Fruit fly (Drosophila melanogaster) whole organism, adult: ENCODE data around the gene CG10185.

Experiments
- CG11617 ChIP-seq: fragments of 200-800 bp; sonication (Bioruptor generic); optimal IDR thresholded peaks from 2 replicates; lab custom pipeline; 2017; ENCODE audit warnings: mild to moderate bottlenecking, missing biosample characterization, missing genetic modification reagents, missing genetic modification characterization
- CG12768 ChIP-seq: fragments of 200-800 bp; sonication (Bioruptor generic); optimal IDR thresholded peaks from 2 replicates; lab custom pipeline; 2017; ENCODE audit warnings: missing biosample characterization, missing genetic modification characterization, mild to moderate bottlenecking, moderate library complexity, missing genetic modification reagents
- CG14711 ChIP-seq: fragments of 200-800 bp; sonication (Bioruptor generic); optimal IDR thresholded peaks from 2 replicates; lab custom pipeline; 2018; ENCODE audit warnings: missing biosample characterization, mild to moderate bottlenecking, missing genetic modification characterization, moderate library complexity
- CG1620 ChIP-seq: fragments of 200-800 bp; sonication (Bioruptor generic); optimal IDR thresholded peaks from 2 replicates; lab custom pipeline; 2016; ENCODE audit warnings: missing biosample characterization, missing genetic modification characterization
- CG33017 ChIP-seq: fragments of 200-800 bp; sonication (Bioruptor generic); optimal IDR thresholded peaks from 2 replicates; lab custom pipeline; 2018; ENCODE audit warnings: missing biosample characterization, mild to moderate bottlenecking, missing genetic modification characterization, moderate library complexity
- CG5204 ChIP-seq: fragments of 200-800 bp; sonication (Bioruptor generic); optimal IDR thresholded peaks from 2 replicates; lab custom pipeline; 2016; ENCODE audit warnings: missing biosample characterization, missing genetic modification characterization
- CG7045 ChIP-seq: fragments of 200-800 bp; sonication (Bioruptor generic); optimal IDR thresholded peaks from 2 replicates; lab custom pipeline; 2017; ENCODE audit warnings: missing biosample characterization, mild to moderate bottlenecking, missing genetic modification characterization
- CG7101 ChIP-seq: fragments of 200-800 bp; sonication (Bioruptor generic); optimal IDR thresholded peaks from 2 replicates; lab custom pipeline; 2018; ENCODE audit warnings: missing biosample characterization, mild to moderate bottlenecking, missing genetic modification characterization, moderate library complexity
- Clk ChIP-seq: fragments of 200-800 bp; sonication (Bioruptor generic); optimal IDR thresholded peaks from 2 replicates; lab custom pipeline; 2017; ENCODE audit warnings: missing biosample characterization, missing genetic modification characterization
- Crg-1 ChIP-seq: fragments of 200-800 bp; sonication (Bioruptor generic); optimal IDR thresholded peaks from 2 replicates; lab custom pipeline; 2016; ENCODE audit warnings: missing biosample characterization, missing genetic modification characterization
- Hr96 ChIP-seq: fragments of 200-800 bp; sonication (Bioruptor generic); optimal IDR thresholded peaks from 2 replicates; lab custom pipeline; 2016; ENCODE audit warnings: missing biosample characterization, missing genetic modification characterization
- Mnt ChIP-seq: fragments of 200-800 bp; sonication (Bioruptor generic); optimal IDR thresholded peaks from 2 replicates; lab custom pipeline; 2016; ENCODE audit warnings: missing biosample characterization, mild to moderate bottlenecking, missing genetic modification characterization
- bab1 ChIP-seq: fragments of 200-800 bp; sonication (Bioruptor generic); optimal IDR thresholded peaks from 3 replicates; lab custom pipeline; 2019; ENCODE audit warnings: missing biosample characterization, mild to moderate bottlenecking, missing genetic modification characterization, moderate library complexity
- cic ChIP-seq: fragments of 200-800 bp; sonication (Bioruptor generic); optimal IDR thresholded peaks from 2 replicates; lab custom pipeline; 2017; ENCODE audit warnings: missing biosample characterization, mild to moderate bottlenecking, missing genetic modification characterization, moderate library complexity
- cnc ChIP-seq, 2 experiments: fragments of >200 bp; optimal IDR thresholded peaks; 2 replicates each; lab custom pipeline; 2017
- kay ChIP-seq: fragments of 200-800 bp; sonication (Bioruptor generic); peaks from one replicate; lab custom pipeline; 2016; ENCODE audit warnings: missing biosample characterization, missing genetic modification characterization, borderline replicate concordance
- ovo ChIP-seq: fragments of 200-800 bp; sonication (Bioruptor generic); optimal IDR thresholded peaks from 2 replicates; lab custom pipeline; 2016; ENCODE audit warnings: missing biosample characterization, missing genetic modification characterization
- pad ChIP-seq: fragments of 200-800 bp; sonication (Bioruptor generic); optimal IDR thresholded peaks from 3 replicates; lab custom pipeline; 2017; ENCODE audit warnings: missing biosample characterization, missing genetic modification characterization, mild to moderate bottlenecking, moderate library complexity, missing genetic modification reagents
- tj ChIP-seq: fragments of 200-800 bp; sonication (Bioruptor generic); optimal IDR thresholded peaks from 3 replicates; lab custom pipeline; 2017; ENCODE audit warnings: missing biosample characterization, mild to moderate bottlenecking, missing genetic modification characterization, moderate library complexity
- toe ChIP-seq: fragments of 200-800 bp; sonication (Bioruptor generic); optimal IDR thresholded peaks from 2 replicates; lab custom pipeline; 2016; ENCODE audit warnings: missing biosample characterization, missing genetic modification characterization

The CG10185 gene

dm6 chr3R:16098333-16099267 is 31.2 kb upstream of the CG10185 start, which contains the start of the genes Mhcl and Akt:
Gene Mhcl (minus strand): TSS chr3R:16098761.
Gene Akt (plus strand): TSS chr3R:16099228.
- no peak for TF ChIP-seq CG11617 (GFP tag; lab: Kevin White, UChicago)
- no peak for TF ChIP-seq CG5204 (GFP tag; lab: Kevin White, UChicago)
- TF ChIP-seq CG33017 = no peak
- peak; percentile 53 for TF ChIP-seq toe (GFP tag; lab: Kevin White, UChicago)
- peak; percentile 66 for TF ChIP-seq ovo
- no peak for TF ChIP-seq cic (GFP tag; lab: Kevin White, UChicago)
- TF ChIP-seq Hr96 = peak; percentile 35
- peak; percentile 14 for TF ChIP-seq CG1620

- TF ChIP-seq CG14711 (tag; lab: Kevin White, UChicago) = peak; percentile 96
- TF ChIP-seq cnc (optimal IDR thresholded peaks at IDR 0.05; lab: Kevin White, UChicago) = peak in 1 of 2 experiments; percentile 16
- TF ChIP-seq cic (GFP tag; lab: Kevin White, UChicago) = peak; percentile 64
- peak; percentile 98 for TF ChIP-seq CG7101 (tag; lab: Kevin White, UChicago)
- peak; percentile 95 for TF ChIP-seq CG1620
- TF ChIP-seq tj (GFP tag; lab: Kevin White, UChicago) = peak; percentile 68
- TF ChIP-seq CG33017 = peak; percentile 97
- peak; percentile 93 for TF ChIP-seq Mnt (GFP tag; lab: Kevin White, UChicago)
- peak; percentile 95 for TF ChIP-seq Crg-1 (GFP tag; lab: Kevin White, UChicago)
- TF ChIP-seq Clk (GFP tag; lab: Kevin White, UChicago) = peak; percentile 82
- TF ChIP-seq CG12768 (GFP tag; lab: Kevin White, UChicago) = peak; percentile 97
- peak; percentile 94 for TF ChIP-seq toe (GFP tag; lab: Kevin White, UChicago)
- peak; percentile 99 for TF ChIP-seq ovo
- peak; percentile 94 for TF ChIP-seq CG7045 (GFP tag; lab: Kevin White, UChicago)
- peak; percentile 94 for TF ChIP-seq CG11617 (GFP tag; lab: Kevin White, UChicago)
- TF ChIP-seq CG5204 (GFP tag; lab: Kevin White, UChicago) = peak; percentile 92
- TF ChIP-seq pad (GFP tag; lab: Kevin White, UChicago) = peak; percentile 96
- TF ChIP-seq Hr96 = peak; percentile 96
- TF ChIP-seq kay (GFP tag; lab: Kevin White, UChicago) = peak; percentile 86
- peak; percentile 97 for TF ChIP-seq bab1
Observed at dm6 chr3R:16097661-16098329, 30.4 kb upstream of the CG10185 start.

- TF ChIP-seq ovo (peak; percentile 62), toe (GFP tag; lab: Kevin White, UChicago) (no peak), CG1620 (no peak), Hr96 (no peak), CG7045 (GFP tag; lab: Kevin White, UChicago) (peak; percentile 24), Clk (GFP tag; lab: Kevin White, UChicago) (no peak), CG5204 (GFP tag; lab: Kevin White, UChicago) (no peak), CG7101 (tag; lab: Kevin White, UChicago) (peak; percentile 9), Crg-1 (GFP tag; lab: Kevin White, UChicago) (peak; percentile 14), tj (GFP tag; lab: Kevin White, UChicago) (no peak)
Observed at dm6 chr3R:16094918-16095317, 27.5 kb upstream of the CG10185 start.

dm6 chr3R:16094011-16094729 is 26.8 kb upstream of the CG10185 start:
- peak; percentile 10 for TF ChIP-seq CG7045 (GFP tag; lab: Kevin White, UChicago)
- no peak for TF ChIP-seq CG33017
- no peak for TF ChIP-seq Crg-1 (GFP tag; lab: Kevin White, UChicago)
- TF ChIP-seq CG7101 (tag; lab: Kevin White, UChicago) = no peak
- no peak for TF ChIP-seq ovo
- no peak for TF ChIP-seq Mnt (GFP tag; lab: Kevin White, UChicago)
- no peak for TF ChIP-seq CG14711 (tag; lab: Kevin White, UChicago)
- TF ChIP-seq CG1620 = no peak
- TF ChIP-seq pad (GFP tag; lab: Kevin White, UChicago) = peak; percentile 16
- TF ChIP-seq cic (GFP tag; lab: Kevin White, UChicago) = no peak
- TF ChIP-seq tj (GFP tag; lab: Kevin White, UChicago) = peak; percentile 19
- TF ChIP-seq CG5204 (GFP tag; lab: Kevin White, UChicago) = no peak
- peak; percentile 14 for TF ChIP-seq bab1
- no peak for TF ChIP-seq Clk (GFP tag; lab: Kevin White, UChicago)
- TF ChIP-seq Hr96 = no peak

- TF ChIP-seq CG33017 (no peak), CG5204 (GFP tag; lab: Kevin White, UChicago) (no peak), ovo (no peak), cnc (optimal IDR thresholded peaks at IDR 0.05; lab: Kevin White, UChicago) (no peak), CG7045 (GFP tag; lab: Kevin White, UChicago) (no peak), pad (GFP tag; lab: Kevin White, UChicago) (no peak), Clk (GFP tag; lab: Kevin White, UChicago) (no peak), CG14711 (tag; lab: Kevin White, UChicago) (no peak), Mnt (GFP tag; lab: Kevin White, UChicago) (no peak), CG12768 (GFP tag; lab: Kevin White, UChicago) (no peak)
Observed at dm6 chr3R:16091910-16092627, 24.7 kb upstream of the CG10185 start.
